Worm (Caenorhabditis elegans): ENCODE data around the gene ccd-5.
A peak's percentile ranks its signal among the peaks of the same experiment; 100 is the strongest.

The ccd-5 gene

DNA sequence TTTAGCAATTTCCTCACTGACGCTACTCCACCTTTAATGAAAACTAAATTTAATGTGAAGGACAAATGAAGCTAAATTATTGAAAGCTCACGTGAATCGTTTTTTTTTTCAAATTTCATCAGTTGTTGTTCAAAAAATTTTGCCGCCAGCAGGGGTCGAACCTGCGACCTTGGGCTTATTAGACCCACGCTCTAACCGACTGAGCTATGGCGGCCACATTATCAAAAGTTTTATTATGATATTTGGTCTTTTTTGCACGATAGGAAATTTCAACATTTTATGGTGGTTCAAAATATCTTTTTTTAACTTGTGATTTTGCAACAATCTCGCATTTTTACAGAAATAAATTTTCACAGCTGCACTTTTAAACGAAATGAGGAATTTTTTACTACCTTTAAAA is 46.4 kb downstream of the ccd-5 start (continued):
- no peak for TF ChIP-seq ama-1 (optimal IDR thresholded peaks at IDR 0.05)
- peak in 1 of 2 experiments; percentile 39 for TF ChIP-seq ama-1 (GFP tag; optimal IDR thresholded peaks at IDR 0.05)
- no peak for TF ChIP-seq unc-62 (GFP tag; optimal IDR thresholded peaks at IDR 0.05)
- TF ChIP-seq efl-1 (GFP tag; optimal IDR thresholded peaks at IDR 0.05) = no peak
- 0 out of 2 replicates have a peak, but pooled peaks have one; percentile 46 for TF ChIP-seq Y95B8A.8 (GFP tag; IDR thresholded peaks at IDR 0.05)
- TF ChIP-seq madf-6 (GFP tag; IDR thresholded peaks at IDR 0.05) = no peak; the same call in 1 of the 2 replicates
- TF ChIP-seq ceh-40 (GFP tag; IDR thresholded peaks at IDR 0.05) = no peak
- peak; percentile 73 for TF ChIP-seq rpc-1 (optimal IDR thresholded peaks at IDR 0.05)
- TF ChIP-seq rpc-1 (tag; optimal IDR thresholded peaks at IDR 0.05) = peak; percentile 84
- 0 out of 2 replicates have a peak, but pooled peaks have one; percentile 50 for TF ChIP-seq ztf-25 (GFP tag; IDR thresholded peaks at IDR 0.05)
- no peak for TF ChIP-seq fkh-3 (tag; optimal IDR thresholded peaks at IDR 0.05)
- peak; percentile 69 for TF ChIP-seq B0261.1 (tag; optimal IDR thresholded peaks at IDR 0.05)
- TF ChIP-seq Y53G8AR.9 (GFP tag; conservative IDR thresholded peaks at IDR 0.05) = no peak
- TF ChIP-seq madf-3 (GFP tag; IDR thresholded peaks at IDR 0.05) = no peak
- TF ChIP-seq F10E7.11 (tag; optimal IDR thresholded peaks at IDR 0.05) = no peak
- TF ChIP-seq F55B11.4 (tag; optimal IDR thresholded peaks at IDR 0.05; ENCODE audit: borderline replicate concordance, insufficient read depth) = no peak
- TF ChIP-seq let-607 (tag; optimal IDR thresholded peaks at IDR 0.05) = no peak
- no peak for TF ChIP-seq ceh-100 (GFP tag; IDR thresholded peaks at IDR 0.05)
- TF ChIP-seq egl-44 (GFP tag; IDR thresholded peaks at IDR 0.05) = no peak
- no peak for TF ChIP-seq attf-6 (GFP tag; IDR thresholded peaks at IDR 0.05)
- TF ChIP-seq lin-54 (GFP tag; optimal IDR thresholded peaks at IDR 0.05) = peak; percentile 24
- no peak for TF ChIP-seq aptf-2 (GFP tag; conservative IDR thresholded peaks at IDR 0.05)
- TF ChIP-seq hmg-20 (GFP tag; IDR thresholded peaks at IDR 0.05) = no peak
- TF ChIP-seq ccch-3 (GFP tag; optimal IDR thresholded peaks at IDR 0.05) = no peak
- TF ChIP-seq lir-1 (GFP tag; conservative IDR thresholded peaks at IDR 0.05) = no peak
- no peak for TF ChIP-seq F39B2.1 (GFP tag; IDR thresholded peaks at IDR 0.05)
- no peak for TF ChIP-seq repo-1 (tag; optimal IDR thresholded peaks at IDR 0.05)
- TF ChIP-seq sptf-2 (GFP tag; optimal IDR thresholded peaks at IDR 0.05) = no peak
- TF ChIP-seq hlh-12 (tag; optimal IDR thresholded peaks at IDR 0.05) = no peak
- no peak for TF ChIP-seq ceh-58 (GFP tag; IDR thresholded peaks at IDR 0.05)

- TF ChIP-seq ama-1 (optimal IDR thresholded peaks at IDR 0.05) = no peak
- no peak for TF ChIP-seq ama-1 (GFP tag; optimal IDR thresholded peaks at IDR 0.05)
- no peak for TF ChIP-seq tbx-9 (tag; optimal IDR thresholded peaks at IDR 0.05; ENCODE audit: borderline replicate concordance)
- TF ChIP-seq dox-1 (GFP tag; IDR thresholded peaks at IDR 0.05) = peak; percentile 40; the same call in 1 of the 2 replicates
- no peak for TF ChIP-seq dpl-1 (GFP tag; optimal IDR thresholded peaks at IDR 0.05)
These were observed 49.8 kb downstream of the ccd-5 start for ce11 chrX:2522658-2523057.

DNA sequence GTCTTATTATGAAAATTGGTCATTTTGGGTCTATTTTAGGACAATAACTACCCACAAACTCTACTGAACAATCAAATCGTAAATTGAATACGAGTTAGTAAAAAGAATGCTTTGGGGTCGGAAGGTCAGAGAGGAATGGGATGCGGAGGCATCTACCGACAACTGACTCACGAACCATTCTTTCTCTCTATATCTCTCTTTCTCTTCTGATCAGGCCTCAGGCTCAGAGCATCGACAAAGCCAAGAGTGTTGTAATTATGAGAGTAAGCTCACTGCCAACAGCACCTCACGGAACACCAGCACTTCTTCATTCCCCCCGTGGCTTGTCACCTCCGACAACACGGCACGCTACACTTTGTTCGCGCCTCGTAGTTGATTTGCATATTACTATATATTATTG is 52.0 kb downstream of the ccd-5 start:
- TF ChIP-seq F57C9.4 (tag; optimal IDR thresholded peaks at IDR 0.05) (no peak), ama-1 (optimal IDR thresholded peaks at IDR 0.05) (no peak), ama-1 (GFP tag; optimal IDR thresholded peaks at IDR 0.05) (no peak), attf-3 (GFP tag; conservative IDR thresholded peaks at IDR 0.05) (no peak), ccch-3 (GFP tag; optimal IDR thresholded peaks at IDR 0.05) (no peak), F52B5.7 (tag; optimal IDR thresholded peaks at IDR 0.05) (no peak), ceh-100 (GFP tag; IDR thresholded peaks at IDR 0.05) (no peak), cebp-2 (GFP tag; IDR thresholded peaks at IDR 0.05) (no peak), F37B4.10 (GFP tag; IDR thresholded peaks at IDR 0.05) (no peak), nfya-1 (tag; optimal IDR thresholded peaks at IDR 0.05; ENCODE audit: borderline replicate concordance, insufficient read depth) (no peak), sptf-2 (GFP tag; optimal IDR thresholded peaks at IDR 0.05) (no peak), ztf-28 (GFP tag; IDR thresholded peaks at IDR 0.05) (no peak), ztf-25 (GFP tag; IDR thresholded peaks at IDR 0.05) (no peak), Y53G8AR.9 (GFP tag; conservative IDR thresholded peaks at IDR 0.05) (no peak), dpl-1 (GFP tag; optimal IDR thresholded peaks at IDR 0.05) (no peak), pha-4 (tag; optimal IDR thresholded peaks at IDR 0.05) (no peak), lin-35 (GFP tag; optimal IDR thresholded peaks at IDR 0.05) (no peak), nhr-90 (tag; optimal IDR thresholded peaks at IDR 0.05) (no peak), let-526 (GFP tag; IDR thresholded peaks at IDR 0.05) (no peak), attf-6 (GFP tag; IDR thresholded peaks at IDR 0.05) (no peak)
